Fruit fly (Drosophila melanogaster) whole organism, larva: ENCODE data around the gene Drsl5.

Source experiments
- noc ChIP-seq: fragments of 200-800 bp; sonication (Bioruptor generic); optimal IDR thresholded peaks from 3 replicates; lab custom pipeline; 2019; ENCODE audit warnings: missing biosample characterization, mild to moderate bottlenecking, missing genetic modification characterization, moderate library complexity

The Drsl5 gene

dm6 chr3L:3351814-3352359 lies 35.3 kb downstream of the Drsl5 start:
- no peak for TF ChIP-seq noc (tag; lab: Kevin White, UChicago)

- TF ChIP-seq noc (tag; lab: Kevin White, UChicago) = no peak
Observed at dm6 chr3L:3352516-3352915, 35.9 kb downstream of the Drsl5 start.

dm6 chr3L:3353297-3353696 lies 36.7 kb downstream of the Drsl5 start:
- no peak for TF ChIP-seq noc (tag; lab: Kevin White, UChicago)
